Worm (Caenorhabditis elegans) whole organism, L4/young adult: ENCODE results near the gene srxa-7.

Experiments used
- W03F9.2 ChIP-seq: fragments of 150-350 bp; optimal IDR thresholded peaks from 2 replicates; lab custom pipeline; 2014; ENCODE audit warnings: missing biosample characterization, missing genetic modification characterization
- dao-5 ChIP-seq: sonication (generic microtip); optimal IDR thresholded peaks from 2 replicates; lab custom pipeline; 2016; ENCODE audit warnings: missing genotype, missing genetic modification characterization, moderate library complexity, missing compliant biosample characterization
- him-1 ChIP-seq: sonication (generic microtip); optimal IDR thresholded peaks from 2 replicates; lab custom pipeline; 2016; ENCODE audit warnings: missing genotype, missing genetic modification reagents, missing genetic modification characterization, missing compliant biosample characterization

DNA sequence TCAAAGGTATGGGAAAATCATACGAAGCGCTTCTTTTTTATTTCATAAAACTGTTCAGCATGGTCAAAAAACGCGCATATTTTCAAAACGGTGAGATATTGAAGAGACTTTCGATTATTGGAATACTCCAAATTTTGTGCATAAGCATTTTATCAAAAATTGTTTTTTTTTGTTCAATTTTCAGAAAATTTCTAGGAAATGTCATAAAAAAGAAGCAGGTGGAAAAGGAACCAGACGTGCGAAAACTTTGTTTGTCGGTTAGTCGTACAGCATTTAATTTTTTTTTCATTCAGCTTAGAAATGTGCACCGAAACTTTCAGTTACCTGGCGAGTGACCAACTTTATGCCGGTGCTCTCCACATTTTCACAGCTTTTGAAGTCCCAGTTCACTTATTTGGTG, 26.1 kb downstream of the srxa-7 start, which contains the start of gene srh-167:
- TF ChIP-seq dao-5 (tag; lab: Kevin White, UChicago) (no peak), W03F9.2 (no peak), him-1 (tag; lab: Kevin White, UChicago) (no peak)
